Worm (Caenorhabditis elegans) whole organism, young adult: ENCODE measurements around the gene Y49E10.25.

Experiments used
- B0336.3 ChIP-seq: fragments of 200-800 bp; sonication (Bioruptor generic); IDR thresholded peaks from 2 replicates; pipeline ENCODE4 v1.3.6; 2022; ENCODE audit warnings: missing genetic modification characterization, missing compliant biosample characterization
- D2030.7 ChIP-seq: fragments of 200-800 bp; sonication (Bioruptor generic); IDR thresholded peaks from 2 replicates; pipeline ENCODE4 v1.3.6; 2022; ENCODE audit warnings: missing genetic modification reagents, missing genetic modification characterization, missing compliant biosample characterization
- F22D6.2 ChIP-seq: sonication (generic microtip); optimal IDR thresholded peaks from 2 replicates; lab custom pipeline; 2016; ENCODE audit warnings: mild to moderate bottlenecking, missing genetic modification characterization, missing compliant biosample characterization
- F23B12.7 ChIP-seq: sonication (generic microtip); optimal IDR thresholded peaks from 2 replicates; lab custom pipeline; 2017; ENCODE audit warnings: missing genetic modification characterization, mild to moderate bottlenecking, missing compliant biosample characterization, antibody characterized with exemption, moderate library complexity; ENCODE audit not compliant: insufficient read depth
- F52B5.7 ChIP-seq: sonication (generic microtip); optimal IDR thresholded peaks from 2 replicates; lab custom pipeline; 2016; ENCODE audit warnings: mild to moderate bottlenecking, missing genetic modification characterization, missing compliant biosample characterization
- F57C9.4 ChIP-seq: sonication (generic microtip); optimal IDR thresholded peaks from 2 replicates; lab custom pipeline; 2017; ENCODE audit warnings: mild to moderate bottlenecking, missing genetic modification characterization, missing compliant biosample characterization
- T07F8.4 ChIP-seq: sonication (generic microtip); optimal IDR thresholded peaks from 2 replicates; lab custom pipeline; 2016; ENCODE audit warnings: mild to moderate bottlenecking, missing genetic modification characterization, moderate library complexity, missing compliant biosample characterization
- Y53F4B.3 ChIP-seq: fragments of 200-800 bp; sonication (Bioruptor generic); IDR thresholded peaks from 2 replicates; pipeline ENCODE4 v1.3.6; 2022; ENCODE audit warnings: missing genetic modification reagents, missing genetic modification characterization, missing compliant biosample characterization
- Y56A3A.18 ChIP-seq: fragments of 200-800 bp; sonication (Bioruptor generic); IDR thresholded peaks from 2 replicates; pipeline ENCODE4 v1.3.6; 2022; ENCODE audit warnings: missing genetic modification reagents, missing genetic modification characterization, missing compliant biosample characterization
- Y79H2A.3 ChIP-seq: fragments of 200-800 bp; sonication (Bioruptor generic); conservative IDR thresholded peaks from 2 replicates; pipeline ENCODE4 v1.3.6; 2022; ENCODE audit warnings: missing genetic modification reagents, missing genetic modification characterization, missing compliant biosample characterization
- aptf-2 ChIP-seq: fragments of 200-800 bp; sonication (Bioruptor generic); conservative IDR thresholded peaks from 2 replicates; pipeline ENCODE4 v1.3.6; 2022; ENCODE audit warnings: missing genetic modification reagents, missing genetic modification characterization, missing compliant biosample characterization
- aptf-3 ChIP-seq: fragments of 200-800 bp; sonication (Bioruptor generic); IDR thresholded peaks from 2 replicates; pipeline ENCODE4 v1.3.6; 2022; ENCODE audit warnings: missing genetic modification characterization, missing compliant biosample characterization
- ceh-100 ChIP-seq: fragments of 200-800 bp; sonication (Bioruptor generic); IDR thresholded peaks from 2 replicates; pipeline ENCODE4 v1.3.6; 2022; ENCODE audit warnings: missing genetic modification reagents, missing genetic modification characterization, missing compliant biosample characterization
- ceh-40 ChIP-seq: fragments of 200-800 bp; sonication (Bioruptor generic); IDR thresholded peaks from 2 replicates; pipeline ENCODE4 v1.3.6; 2022; ENCODE audit warnings: missing genetic modification characterization, missing compliant biosample characterization
- efl-1 ChIP-seq: fragments of 150-350 bp; optimal IDR thresholded peaks from 2 replicates; lab custom pipeline; 2014; ENCODE audit warnings: missing biosample characterization, missing genetic modification reagents, missing genetic modification characterization
- egrh-3 ChIP-seq: fragments of 200-800 bp; sonication (Bioruptor generic); IDR thresholded peaks from 2 replicates; pipeline ENCODE4 v1.3.6; 2022; ENCODE audit warnings: missing genetic modification reagents, missing genetic modification characterization, missing compliant biosample characterization
- hmg-20 ChIP-seq: fragments of 200-800 bp; sonication (Bioruptor generic); IDR thresholded peaks from 2 replicates; pipeline ENCODE4 v1.3.6; 2022; ENCODE audit warnings: missing genetic modification reagents, missing genetic modification characterization, missing compliant biosample characterization
- hrde-1 ChIP-seq: sonication (generic microtip); optimal IDR thresholded peaks from 2 replicates; lab custom pipeline; 2016; ENCODE audit warnings: missing genetic modification characterization, mild to moderate bottlenecking, missing compliant biosample characterization, moderate library complexity, missing genotype, missing genetic modification reagents, borderline replicate concordance
- lag-1 ChIP-seq: fragments of 200-800 bp; sonication (Bioruptor generic); IDR thresholded peaks from 2 replicates; pipeline ENCODE4 v1.3.6; 2022; ENCODE audit warnings: missing genetic modification reagents, missing genetic modification characterization, missing compliant biosample characterization
- lin-26 ChIP-seq: fragments of 200-800 bp; sonication (Bioruptor generic); IDR thresholded peaks from 2 replicates; pipeline ENCODE4 v1.3.6; 2022; ENCODE audit warnings: missing genetic modification reagents, missing genetic modification characterization, missing compliant biosample characterization
- lin-35 ChIP-seq, 3 experiments: fragments of 150-350 bp in 2 of 3; sonication (generic microtip) in 1 of 3; optimal IDR thresholded peaks; 2 replicates each; lab custom pipeline; 2014 to 2018; ENCODE audit warnings: missing biosample characterization in 3 of 3, missing genetic modification characterization in 3 of 3, missing genetic modification reagents in 3 of 3
- lin-54 ChIP-seq: fragments of 200-800 bp; sonication (Bioruptor generic); optimal IDR thresholded peaks from 2 replicates; lab custom pipeline; 2018; ENCODE audit warnings: mild to moderate bottlenecking, missing genetic modification characterization, missing compliant biosample characterization
- madf-8 ChIP-seq: fragments of 200-800 bp; sonication (Bioruptor generic); conservative IDR thresholded peaks from 2 replicates; pipeline ENCODE4 v1.3.6; 2022; ENCODE audit warnings: missing genetic modification reagents, missing genetic modification characterization, missing compliant biosample characterization
- mcd-1 ChIP-seq: fragments of 200-800 bp; sonication (Bioruptor generic); IDR thresholded peaks from 2 replicates; pipeline ENCODE4 v1.3.6; 2022; ENCODE audit warnings: missing genetic modification reagents, missing genetic modification characterization, missing compliant biosample characterization
- nhr-80 ChIP-seq: sonication (generic microtip); optimal IDR thresholded peaks from 2 replicates; lab custom pipeline; 2016; ENCODE audit warnings: missing genetic modification characterization, missing compliant biosample characterization
- pbrm-1 ChIP-seq: fragments of 200-800 bp; sonication (Bioruptor generic); IDR thresholded peaks from 2 replicates; pipeline ENCODE4 v1.3.6; 2022; ENCODE audit warnings: missing genetic modification reagents, missing genetic modification characterization, missing compliant biosample characterization
- pha-4 ChIP-seq: fragments of 150-350 bp; sonication (generic microtip); optimal IDR thresholded peaks from 2 replicates; lab custom pipeline; 2014; ENCODE audit warnings: missing biosample characterization, missing genetic modification reagents, missing genetic modification characterization
- rec-8 ChIP-seq, 2 experiments: sonication (generic microtip); optimal IDR thresholded peaks; 2 replicates each; lab custom pipeline; 2016; ENCODE audit warnings: mild to moderate bottlenecking in 2 of 2, missing genetic modification characterization in 2 of 2, missing genetic modification reagents in 2 of 2, missing genotype in 2 of 2, missing biosample characterization in 1 of 2, missing compliant biosample characterization in 1 of 2, moderate library complexity in 1 of 2
- repo-1 ChIP-seq: sonication (generic microtip); optimal IDR thresholded peaks from 2 replicates; lab custom pipeline; 2017; ENCODE audit warnings: mild to moderate bottlenecking, missing genetic modification characterization, missing compliant biosample characterization
- snpc-1.1 ChIP-seq: sonication (generic microtip); optimal IDR thresholded peaks from 2 replicates; lab custom pipeline; 2017; ENCODE audit warnings: missing genetic modification characterization, mild to moderate bottlenecking, missing compliant biosample characterization, antibody characterized with exemption, moderate library complexity, missing genotype, missing genetic modification reagents; ENCODE audit not compliant: insufficient read depth
- snpc-1.3 ChIP-seq: sonication (generic microtip); optimal IDR thresholded peaks from 2 replicates; lab custom pipeline; 2017; ENCODE audit warnings: missing genetic modification characterization, mild to moderate bottlenecking, missing compliant biosample characterization, antibody characterized with exemption, moderate library complexity, missing genotype, missing genetic modification reagents; ENCODE audit not compliant: insufficient read depth
- snpc-3.4 ChIP-seq: sonication (generic microtip); optimal IDR thresholded peaks from 2 replicates; lab custom pipeline; 2017; ENCODE audit warnings: missing genetic modification characterization, mild to moderate bottlenecking, missing compliant biosample characterization, antibody characterized with exemption, moderate library complexity, missing genotype, missing genetic modification reagents
- tlf-1 ChIP-seq: fragments of 200-800 bp; sonication (Bioruptor generic); optimal IDR thresholded peaks from 2 replicates; lab custom pipeline; 2018; ENCODE audit warnings: mild to moderate bottlenecking, missing genetic modification characterization, missing compliant biosample characterization
- zfh-2 ChIP-seq: fragments of 200-800 bp; sonication (Bioruptor generic); conservative IDR thresholded peaks from 2 replicates; pipeline ENCODE4 v1.3.6; 2022; ENCODE audit warnings: missing genetic modification reagents, missing genetic modification characterization, missing compliant biosample characterization
- ztf-28 ChIP-seq: fragments of 200-800 bp; sonication (Bioruptor generic); IDR thresholded peaks from 2 replicates; pipeline ENCODE4 v1.3.6; 2022; ENCODE audit warnings: missing genetic modification reagents, missing genetic modification characterization, missing compliant biosample characterization

Gene Y49E10.25

DNA sequence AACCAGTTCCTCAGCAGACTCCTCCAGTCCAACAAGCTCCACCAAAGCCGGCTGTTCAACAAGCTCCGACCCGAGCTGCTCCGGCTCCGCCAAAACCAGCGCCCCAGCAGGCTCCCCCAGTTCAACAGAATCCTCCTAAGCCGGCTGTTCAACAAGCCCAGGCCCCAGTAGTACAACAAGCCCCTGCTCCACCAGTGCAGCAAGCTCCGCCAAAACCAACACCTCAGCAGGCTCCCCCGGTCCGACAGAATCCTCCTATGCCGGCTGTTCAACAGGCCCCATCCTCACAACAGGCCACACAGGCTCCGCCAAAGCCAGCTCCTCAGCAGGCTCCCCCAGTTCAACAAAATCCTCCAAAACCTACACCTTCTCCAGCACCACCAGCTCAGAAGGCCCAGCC lies 21.3 kb downstream of the Y49E10.25 start:
- TF ChIP-seq D2030.7 (GFP tag; lab: Robert Waterston, UW) (no peak), F22D6.2 (no peak), aptf-3 (GFP tag; lab: Robert Waterston, UW) (no peak), lin-54 (GFP tag; lab: Kevin White, UChicago) (no peak), hmg-20 (GFP tag; lab: Robert Waterston, UW) (no peak), Y79H2A.3 (GFP tag; lab: Robert Waterston, UW) (no peak), F57C9.4 (tag; lab: Kevin White, UChicago) (no peak), snpc-1.3 (tag; lab: Kevin White, UChicago) (no peak), lin-26 (GFP tag; lab: Robert Waterston, UW) (0 out of 2 replicates have a peak, but pooled peaks have one; percentile 10), egrh-3 (GFP tag; lab: Robert Waterston, UW) (peak; percentile 77; the same call in 1 of the 2 replicates), hrde-1 (tag; lab: Kevin White, UChicago) (no peak), nhr-80 (tag; lab: Kevin White, UChicago) (no peak), mcd-1 (no peak), repo-1 (tag; lab: Kevin White, UChicago) (no peak), madf-8 (GFP tag; lab: Robert Waterston, UW) (no peak), ztf-28 (GFP tag; lab: Robert Waterston, UW) (no peak), zfh-2 (GFP tag; lab: Robert Waterston, UW) (peak; percentile 74), snpc-3.4 (no peak), ceh-40 (GFP tag; lab: Robert Waterston, UW) (no peak), pbrm-1 (GFP tag; lab: Robert Waterston, UW) (no peak), F23B12.7 (tag; lab: Kevin White, UChicago) (no peak)

DNA sequence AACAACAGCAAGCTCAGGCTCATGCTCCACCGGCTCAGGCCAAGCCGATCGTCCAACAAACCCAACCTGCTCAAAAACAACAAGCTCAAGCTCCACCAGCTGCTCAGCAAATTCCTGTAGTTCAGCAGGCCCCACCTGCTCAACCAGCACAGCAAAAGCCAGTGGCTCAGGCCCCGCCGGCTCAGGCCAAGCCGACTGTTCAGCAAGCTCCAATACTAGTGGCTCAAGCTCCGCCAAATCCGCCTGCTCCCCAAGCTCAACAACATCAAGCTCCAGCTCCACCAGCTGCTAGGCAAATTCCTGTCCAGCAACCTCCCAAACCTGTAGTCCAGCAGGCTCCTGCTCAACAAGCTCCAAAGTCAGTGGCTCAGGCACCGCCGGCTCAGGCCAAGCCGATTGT lies 22.1 kb downstream of the Y49E10.25 start:
- TF ChIP-seq tlf-1 (GFP tag; lab: Kevin White, UChicago): no peak
- TF ChIP-seq egrh-3 (GFP tag; lab: Robert Waterston, UW): peak; percentile 69; the same call in 1 of the 2 replicates
- peak; percentile 71 for TF ChIP-seq zfh-2 (GFP tag; lab: Robert Waterston, UW)
- no peak for TF ChIP-seq efl-1 (GFP tag; lab: Kevin White, UChicago)
- TF ChIP-seq ceh-100 (GFP tag; lab: Robert Waterston, UW): no peak

ce11 chrIII:12468869-12469268 lies 23.0 kb downstream of the Y49E10.25 start, which contains the start of gene Y49E10.29:
Gene Y49E10.29, plus strand, starts transcription at chrIII:12469169.
- no peak for TF ChIP-seq T07F8.4 (tag; lab: Kevin White, UChicago)
- TF ChIP-seq pha-4 (tag; lab: Kevin White, UChicago): no peak
- no peak for TF ChIP-seq F52B5.7 (tag; lab: Kevin White, UChicago)
- TF ChIP-seq Y53F4B.3 (GFP tag; lab: Robert Waterston, UW): no peak
- no peak for TF ChIP-seq F22D6.2
- no peak for TF ChIP-seq snpc-1.1 (tag; lab: Kevin White, UChicago)
- no peak for TF ChIP-seq B0336.3 (GFP tag; lab: Robert Waterston, UW)
- TF ChIP-seq aptf-2: no peak
- TF ChIP-seq lag-1 (GFP tag; lab: Robert Waterston, UW): no peak
- TF ChIP-seq Y56A3A.18 (GFP tag; lab: Robert Waterston, UW): no peak
- TF ChIP-seq rec-8 (tag; optimal IDR thresholded peaks at IDR 0.05; lab: Kevin White, UChicago): no peak
- no peak for TF ChIP-seq lin-35 (GFP tag; optimal IDR thresholded peaks at IDR 0.05; lab: Kevin White, UChicago)
